Fruit fly (Drosophila melanogaster) whole organism, adult: ENCODE results near the gene Brd7-9.
"Not testable (repeated sequence)": the region's sequence is repeated elsewhere in the genome, so short reads cannot be mapped to it uniquely, and the experiment has no call there.

Experiments
- CG11617 ChIP-seq: fragments of 200-800 bp; sonication (Bioruptor generic); optimal IDR thresholded peaks from 2 replicates; lab custom pipeline; 2017; ENCODE audit warnings: mild to moderate bottlenecking, missing biosample characterization, missing genetic modification reagents, missing genetic modification characterization
- CG12768 ChIP-seq: fragments of 200-800 bp; sonication (Bioruptor generic); optimal IDR thresholded peaks from 2 replicates; lab custom pipeline; 2017; ENCODE audit warnings: missing biosample characterization, missing genetic modification characterization, mild to moderate bottlenecking, moderate library complexity, missing genetic modification reagents
- CG14711 ChIP-seq: fragments of 200-800 bp; sonication (Bioruptor generic); optimal IDR thresholded peaks from 2 replicates; lab custom pipeline; 2018; ENCODE audit warnings: missing biosample characterization, mild to moderate bottlenecking, missing genetic modification characterization, moderate library complexity
- CG1620 ChIP-seq: fragments of 200-800 bp; sonication (Bioruptor generic); optimal IDR thresholded peaks from 2 replicates; lab custom pipeline; 2016; ENCODE audit warnings: missing biosample characterization, missing genetic modification characterization
- CG33017 ChIP-seq: fragments of 200-800 bp; sonication (Bioruptor generic); optimal IDR thresholded peaks from 2 replicates; lab custom pipeline; 2018; ENCODE audit warnings: missing biosample characterization, mild to moderate bottlenecking, missing genetic modification characterization, moderate library complexity
- CG5204 ChIP-seq: fragments of 200-800 bp; sonication (Bioruptor generic); optimal IDR thresholded peaks from 2 replicates; lab custom pipeline; 2016; ENCODE audit warnings: missing biosample characterization, missing genetic modification characterization
- CG7045 ChIP-seq: fragments of 200-800 bp; sonication (Bioruptor generic); optimal IDR thresholded peaks from 2 replicates; lab custom pipeline; 2017; ENCODE audit warnings: missing biosample characterization, mild to moderate bottlenecking, missing genetic modification characterization
- CG7101 ChIP-seq: fragments of 200-800 bp; sonication (Bioruptor generic); optimal IDR thresholded peaks from 2 replicates; lab custom pipeline; 2018; ENCODE audit warnings: missing biosample characterization, mild to moderate bottlenecking, missing genetic modification characterization, moderate library complexity
- Clk ChIP-seq: fragments of 200-800 bp; sonication (Bioruptor generic); optimal IDR thresholded peaks from 2 replicates; lab custom pipeline; 2017; ENCODE audit warnings: missing biosample characterization, missing genetic modification characterization
- Crg-1 ChIP-seq: fragments of 200-800 bp; sonication (Bioruptor generic); optimal IDR thresholded peaks from 2 replicates; lab custom pipeline; 2016; ENCODE audit warnings: missing biosample characterization, missing genetic modification characterization
- Hr96 ChIP-seq: fragments of 200-800 bp; sonication (Bioruptor generic); optimal IDR thresholded peaks from 2 replicates; lab custom pipeline; 2016; ENCODE audit warnings: missing biosample characterization, missing genetic modification characterization
- Mnt ChIP-seq: fragments of 200-800 bp; sonication (Bioruptor generic); optimal IDR thresholded peaks from 2 replicates; lab custom pipeline; 2016; ENCODE audit warnings: missing biosample characterization, mild to moderate bottlenecking, missing genetic modification characterization
- bab1 ChIP-seq: fragments of 200-800 bp; sonication (Bioruptor generic); optimal IDR thresholded peaks from 3 replicates; lab custom pipeline; 2019; ENCODE audit warnings: missing biosample characterization, mild to moderate bottlenecking, missing genetic modification characterization, moderate library complexity
- cic ChIP-seq: fragments of 200-800 bp; sonication (Bioruptor generic); optimal IDR thresholded peaks from 2 replicates; lab custom pipeline; 2017; ENCODE audit warnings: missing biosample characterization, mild to moderate bottlenecking, missing genetic modification characterization, moderate library complexity
- cnc ChIP-seq, 2 experiments: fragments of >200 bp; optimal IDR thresholded peaks; 2 replicates each; lab custom pipeline; 2017
- kay ChIP-seq: fragments of 200-800 bp; sonication (Bioruptor generic); peaks from one replicate; lab custom pipeline; 2016; ENCODE audit warnings: missing biosample characterization, missing genetic modification characterization, borderline replicate concordance
- ovo ChIP-seq: fragments of 200-800 bp; sonication (Bioruptor generic); optimal IDR thresholded peaks from 2 replicates; lab custom pipeline; 2016; ENCODE audit warnings: missing biosample characterization, missing genetic modification characterization
- pad ChIP-seq: fragments of 200-800 bp; sonication (Bioruptor generic); optimal IDR thresholded peaks from 3 replicates; lab custom pipeline; 2017; ENCODE audit warnings: missing biosample characterization, missing genetic modification characterization, mild to moderate bottlenecking, moderate library complexity, missing genetic modification reagents
- tj ChIP-seq: fragments of 200-800 bp; sonication (Bioruptor generic); optimal IDR thresholded peaks from 3 replicates; lab custom pipeline; 2017; ENCODE audit warnings: missing biosample characterization, mild to moderate bottlenecking, missing genetic modification characterization, moderate library complexity
- toe ChIP-seq: fragments of 200-800 bp; sonication (Bioruptor generic); optimal IDR thresholded peaks from 2 replicates; lab custom pipeline; 2016; ENCODE audit warnings: missing biosample characterization, missing genetic modification characterization

Gene Brd7-9

DNA sequence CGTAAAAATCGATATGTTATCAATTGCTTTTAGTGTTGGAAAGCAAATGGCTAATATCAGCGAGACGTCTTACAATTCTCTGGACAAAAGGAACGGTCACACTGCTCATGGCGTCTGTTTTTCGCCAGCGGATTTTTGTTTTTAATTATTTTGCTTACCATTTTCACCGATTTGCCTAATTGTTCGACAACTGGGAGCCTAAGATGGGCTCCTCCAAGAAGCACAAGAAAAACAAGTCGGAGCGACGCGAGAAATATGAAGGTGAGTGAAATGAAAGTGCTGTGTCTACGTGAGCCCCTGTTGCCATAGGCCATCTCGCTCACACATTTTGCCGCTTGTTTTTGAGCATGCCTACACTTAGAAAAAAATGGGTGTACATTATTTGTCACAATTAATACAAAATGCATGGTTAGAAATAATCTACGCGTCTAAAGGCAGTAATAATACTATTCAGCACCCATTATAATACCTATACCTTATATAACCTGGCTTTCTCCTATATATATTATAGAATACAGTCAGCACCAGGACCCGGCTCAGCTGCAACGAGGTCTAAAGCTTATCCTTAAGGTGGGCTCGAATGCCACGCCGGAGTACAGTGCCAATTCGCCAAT is at the start of gene Brd7-9:
TSS of gene Brd7-9 (plus strand) at position 78 of the 614 bp plus-strand sequence.
- TF ChIP-seq pad (peak; percentile 34), CG1620 (GFP tag; lab: Kevin White, UChicago) (no peak), CG11617 (GFP tag; lab: Kevin White, UChicago) (peak; percentile 55), Mnt (no peak), bab1 (GFP tag; lab: Kevin White, UChicago) (peak; percentile 22), CG12768 (peak; percentile 24), CG5204 (peak; percentile 10), kay (GFP tag; lab: Kevin White, UChicago) (no peak), tj (GFP tag; lab: Kevin White, UChicago) (peak; percentile 14), CG7101 (peak; percentile 40), CG7045 (GFP tag; lab: Kevin White, UChicago) (peak; percentile 40), CG14711 (tag; lab: Kevin White, UChicago) (no peak)

DNA sequence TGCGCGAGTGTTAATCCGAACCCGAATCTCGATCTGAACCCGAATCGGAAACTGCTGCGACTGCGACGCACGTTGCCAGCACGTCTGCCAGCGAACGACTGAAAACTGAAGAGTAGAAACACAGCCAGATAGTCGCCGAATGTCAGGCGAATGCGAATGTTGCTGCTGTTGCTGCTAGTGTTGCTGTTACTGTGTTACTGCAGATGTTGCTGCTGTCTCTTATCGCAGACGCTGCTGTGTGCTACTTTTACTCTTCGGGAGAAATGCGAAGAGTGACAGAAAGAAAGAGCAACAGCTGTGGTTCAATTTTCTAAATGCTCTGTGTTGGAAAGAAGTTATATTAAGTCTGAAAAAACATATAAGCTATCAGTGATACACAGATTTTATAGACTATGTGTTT is 44.0 kb upstream of the Brd7-9 start, which contains the start of gene CG31904:
TSS of gene CG31904 (minus strand) at position 101 of the 400 bp plus-strand sequence.
- TF ChIP-seq cic (GFP tag; lab: Kevin White, UChicago); CG33017 (tag; lab: Kevin White, UChicago); CG7101: not testable (repeated sequence)

DNA sequence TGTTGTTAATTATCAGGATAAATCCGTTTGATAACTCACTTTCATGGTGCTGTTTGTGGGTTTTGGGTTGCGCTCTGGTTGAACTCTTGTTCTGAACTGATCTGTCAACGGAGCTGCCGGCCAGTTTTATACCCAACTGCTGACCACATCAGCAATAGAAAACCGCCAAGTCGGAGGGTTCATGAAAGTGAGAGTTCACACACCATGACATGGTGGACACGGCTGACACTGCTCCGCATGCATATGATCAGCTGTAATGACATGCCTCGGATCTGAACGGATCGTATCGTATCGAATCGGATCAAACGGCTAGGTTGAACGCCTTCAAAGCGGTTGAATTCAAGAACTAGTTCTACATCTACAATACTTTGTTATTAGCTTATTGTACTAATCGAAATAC is 41.2 kb upstream of the Brd7-9 start, which contains the start of gene Acp1:
TSS of gene Acp1 (minus strand) at position 101 of the 400 bp plus-strand sequence.
- TF ChIP-seq kay (GFP tag; lab: Kevin White, UChicago): no peak
- TF ChIP-seq CG11617 (GFP tag; lab: Kevin White, UChicago): no peak
- TF ChIP-seq cic (GFP tag; lab: Kevin White, UChicago): no peak
- no peak for TF ChIP-seq tj (GFP tag; lab: Kevin White, UChicago)
- no peak for TF ChIP-seq CG1620 (GFP tag; lab: Kevin White, UChicago)
- TF ChIP-seq toe (GFP tag; lab: Kevin White, UChicago): no peak
- no peak for TF ChIP-seq CG5204
- TF ChIP-seq CG33017 (tag; lab: Kevin White, UChicago): no peak
- no peak for TF ChIP-seq pad
- no peak for TF ChIP-seq CG7101

DNA sequence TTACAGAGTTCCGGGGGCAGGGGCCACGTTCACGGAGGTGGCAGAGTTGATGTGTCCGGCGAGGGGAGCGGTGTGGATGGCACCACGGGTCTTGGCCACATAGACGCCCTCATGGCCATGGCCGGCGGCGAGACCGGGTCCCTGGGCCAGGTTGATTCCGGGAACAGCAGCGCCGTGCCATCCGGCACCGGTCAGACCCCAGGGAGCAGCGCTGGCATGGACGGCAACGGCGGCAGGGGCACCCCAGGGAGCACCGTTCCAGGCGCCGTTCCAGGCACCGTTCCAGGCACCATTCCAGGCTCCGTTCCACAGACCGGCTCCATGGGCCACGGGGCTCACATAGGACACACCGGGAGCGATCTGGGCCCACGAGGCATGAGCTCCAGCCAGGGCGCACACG is 38.5 kb upstream of the Brd7-9 start:
- TF ChIP-seq CG7101 (no peak), bab1 (GFP tag; lab: Kevin White, UChicago) (no peak), CG1620 (GFP tag; lab: Kevin White, UChicago) (no peak), CG11617 (GFP tag; lab: Kevin White, UChicago) (no peak), Crg-1 (no peak), Hr96 (no peak), Clk (GFP tag; lab: Kevin White, UChicago) (no peak), pad (no peak), cnc (optimal IDR thresholded peaks at IDR 0.05; lab: Kevin White, UChicago) (no peak), toe (GFP tag; lab: Kevin White, UChicago) (no peak), tj (GFP tag; lab: Kevin White, UChicago) (no peak), CG14711 (tag; lab: Kevin White, UChicago) (no peak), Mnt (no peak), CG7045 (GFP tag; lab: Kevin White, UChicago) (no peak), cic (GFP tag; lab: Kevin White, UChicago) (no peak), CG5204 (no peak), CG33017 (tag; lab: Kevin White, UChicago) (no peak), CG12768 (no peak), kay (GFP tag; lab: Kevin White, UChicago) (no peak)

DNA sequence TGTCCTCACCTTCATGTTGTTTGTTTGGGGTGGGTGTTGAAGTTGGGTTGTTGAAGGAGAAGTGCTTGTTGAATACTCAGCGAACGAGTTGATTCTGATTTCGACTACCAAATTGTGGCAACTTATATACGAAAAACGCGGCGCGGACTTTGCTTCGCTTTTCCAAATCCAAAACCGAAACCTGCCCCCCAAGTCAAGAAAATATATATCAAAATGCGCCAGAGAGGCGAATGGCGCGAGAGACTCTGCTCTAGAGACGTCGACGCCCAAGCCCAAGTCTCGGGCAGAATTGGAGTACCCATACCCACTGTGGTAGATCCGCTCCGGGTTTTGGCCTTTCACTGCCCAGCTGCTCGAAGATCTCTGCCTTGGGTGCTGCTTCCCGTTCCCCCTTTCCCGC is 37.9 kb upstream of the Brd7-9 start, which contains the start of gene CG7214:
TSS of gene CG7214 (minus strand) at position 101 of the 400 bp plus-strand sequence.
- TF ChIP-seq tj (GFP tag; lab: Kevin White, UChicago): no peak
- TF ChIP-seq CG7045 (GFP tag; lab: Kevin White, UChicago): no peak
- TF ChIP-seq Crg-1: no peak
- no peak for TF ChIP-seq Mnt
- no peak for TF ChIP-seq CG11617 (GFP tag; lab: Kevin White, UChicago)
- TF ChIP-seq kay (GFP tag; lab: Kevin White, UChicago): no peak

DNA sequence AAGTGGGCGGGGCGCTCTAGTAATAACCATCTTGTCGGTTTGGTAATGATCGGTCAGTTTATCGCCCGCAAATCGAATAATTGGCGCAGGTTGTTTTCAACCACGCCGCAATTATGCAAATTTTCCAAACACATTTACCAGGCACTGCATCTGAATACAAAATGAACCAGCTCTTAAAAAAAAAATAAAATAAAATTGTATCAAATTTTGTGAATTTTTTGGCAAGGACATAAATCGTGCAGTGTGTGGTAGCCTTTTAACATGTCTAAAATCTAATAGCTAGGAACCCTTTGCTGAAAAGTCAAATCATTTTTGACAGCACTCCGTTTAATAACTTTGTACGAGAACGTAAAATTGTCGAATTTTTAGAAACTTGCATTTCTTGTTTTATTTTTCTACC is 35.7 kb upstream of the Brd7-9 start, which contains the start of gene ATPsynGL:
TSS of gene ATPsynGL (plus strand) at position 301 of the 400 bp plus-strand sequence.
- no peak for TF ChIP-seq toe (GFP tag; lab: Kevin White, UChicago)
- no peak for TF ChIP-seq CG7045 (GFP tag; lab: Kevin White, UChicago)
- TF ChIP-seq CG7101: no peak
- no peak for TF ChIP-seq CG1620 (GFP tag; lab: Kevin White, UChicago)
- no peak for TF ChIP-seq tj (GFP tag; lab: Kevin White, UChicago)
- TF ChIP-seq Mnt: no peak
- TF ChIP-seq bab1 (GFP tag; lab: Kevin White, UChicago): no peak
- TF ChIP-seq CG14711 (tag; lab: Kevin White, UChicago): no peak
- no peak for TF ChIP-seq pad
- TF ChIP-seq CG33017 (tag; lab: Kevin White, UChicago): no peak

DNA sequence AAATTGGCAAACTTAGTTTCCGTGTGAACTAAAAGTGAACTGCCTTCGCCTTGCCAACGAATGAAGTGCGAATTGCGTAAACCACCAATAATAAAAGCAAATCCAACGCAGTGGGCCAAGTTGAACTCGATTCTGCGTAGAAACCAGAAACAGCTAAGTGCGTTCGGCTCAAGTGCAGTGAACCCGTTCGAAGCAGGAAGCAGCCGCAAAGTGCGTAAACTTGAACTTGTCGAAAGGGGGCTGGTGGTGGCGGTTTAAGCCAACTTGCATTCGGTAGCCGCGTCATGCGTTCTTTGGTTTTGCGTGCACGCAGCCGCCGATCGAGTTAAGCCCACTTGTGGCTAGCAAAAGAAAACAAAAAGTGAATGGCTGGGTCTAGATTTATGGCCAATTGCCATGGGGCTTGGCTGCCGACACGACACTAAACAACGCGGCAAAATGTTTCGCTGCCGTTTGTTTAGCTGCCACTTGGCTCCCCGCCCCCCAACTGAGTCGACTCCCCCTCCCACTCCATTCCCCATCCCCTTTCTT is 32.0 kb upstream of the Brd7-9 start:
- TF ChIP-seq CG12768 (no peak), pad (no peak), cic (GFP tag; lab: Kevin White, UChicago) (no peak), kay (GFP tag; lab: Kevin White, UChicago) (no peak), CG1620 (GFP tag; lab: Kevin White, UChicago) (no peak), CG14711 (tag; lab: Kevin White, UChicago) (no peak), CG5204 (no peak), Crg-1 (no peak), CG33017 (tag; lab: Kevin White, UChicago) (no peak), ovo (no peak), Hr96 (no peak), CG7101 (no peak), CG11617 (GFP tag; lab: Kevin White, UChicago) (no peak), bab1 (GFP tag; lab: Kevin White, UChicago) (no peak), Clk (GFP tag; lab: Kevin White, UChicago) (no peak)
